Worm (Caenorhabditis elegans): ENCODE measurements around the gene F42C5.5.

Gene F42C5.5

ce11 chrIV:7319931-7320435, 26.0 kb upstream of the F42C5.5 start:
- peak; percentile 91 for TF ChIP-seq dox-1 (GFP tag; IDR thresholded peaks at IDR 0.05)
- TF ChIP-seq Y53G8AR.9 (GFP tag; conservative IDR thresholded peaks at IDR 0.05): no peak
- peak; percentile 50 for TF ChIP-seq tbp1 (GFP tag; optimal IDR thresholded peaks at IDR 0.05)
- TF ChIP-seq pbrm-1 (GFP tag; IDR thresholded peaks at IDR 0.05): peak; percentile 63; the same call in 1 of the 2 replicates
- TF ChIP-seq mel-28 (tag; optimal IDR thresholded peaks at IDR 0.05; ENCODE audit: borderline replicate concordance): no peak
- TF ChIP-seq lsy-27 (tag; optimal IDR thresholded peaks at IDR 0.05; ENCODE audit: borderline replicate concordance, insufficient read depth): no peak
- TF ChIP-seq nfyb-1 (GFP tag; IDR thresholded peaks at IDR 0.05): peak; percentile 80; the same call in 1 of the 2 replicates
- TF ChIP-seq rec-8 (tag; optimal IDR thresholded peaks at IDR 0.05): no peak
- no peak for TF ChIP-seq bed-2 (GFP tag; IDR thresholded peaks at IDR 0.05)
- TF ChIP-seq lir-1 (GFP tag; conservative IDR thresholded peaks at IDR 0.05): no peak
- peak; percentile 92 for TF ChIP-seq nhr-80 (tag; optimal IDR thresholded peaks at IDR 0.05)
- no peak for TF ChIP-seq cebp-1 (GFP tag; IDR thresholded peaks at IDR 0.05)
- peak; percentile 85 for TF ChIP-seq cebp-1 (tag; optimal IDR thresholded peaks at IDR 0.05)
- TF ChIP-seq zfh-2 (GFP tag; conservative IDR thresholded peaks at IDR 0.05): peak; percentile 99
- TF ChIP-seq nhr-179 (tag; optimal IDR thresholded peaks at IDR 0.05): no peak
- TF ChIP-seq nhr-27 (tag; optimal IDR thresholded peaks at IDR 0.05): no peak
- peak; percentile 5 for TF ChIP-seq snpc-4 (GFP tag; optimal IDR thresholded peaks at IDR 0.05)
- peak in 3 of 4 experiments; percentile 44 to 77 (median 66) for TF ChIP-seq snpc-4 (tag; optimal IDR thresholded peaks at IDR 0.05)
- no peak for TF ChIP-seq ceh-58 (GFP tag; IDR thresholded peaks at IDR 0.05)
- TF ChIP-seq F22D6.2 (tag; optimal IDR thresholded peaks at IDR 0.05): peak; percentile 29
- TF ChIP-seq somi-1 (GFP tag; optimal IDR thresholded peaks at IDR 0.05): peak; percentile 86
- no peak for TF ChIP-seq bed-1 (GFP tag; IDR thresholded peaks at IDR 0.05)
- no peak for TF ChIP-seq rpc-1 (optimal IDR thresholded peaks at IDR 0.05)
- TF ChIP-seq rpc-1 (tag; optimal IDR thresholded peaks at IDR 0.05): no peak
- TF ChIP-seq sdz-38 (tag; optimal IDR thresholded peaks at IDR 0.05): no peak
- peak; percentile 12 for TF ChIP-seq tlf-1 (GFP tag; optimal IDR thresholded peaks at IDR 0.05)
- TF ChIP-seq hmg-1.2 (GFP tag; IDR thresholded peaks at IDR 0.05): peak; percentile 97
- peak; percentile 87 for TF ChIP-seq B0336.3 (GFP tag; IDR thresholded peaks at IDR 0.05)
- peak; percentile 27 for TF ChIP-seq atf-7 (tag; optimal IDR thresholded peaks at IDR 0.05)
- peak; percentile 19 for TF ChIP-seq nhr-90 (tag; optimal IDR thresholded peaks at IDR 0.05)
- peak; percentile 4 for TF ChIP-seq lin-54 (GFP tag; optimal IDR thresholded peaks at IDR 0.05)
- no peak for TF ChIP-seq xnd-1 (tag; optimal IDR thresholded peaks at IDR 0.05)
- no peak for TF ChIP-seq D2030.7 (GFP tag; IDR thresholded peaks at IDR 0.05)
- no peak for TF ChIP-seq efl-1 (GFP tag; optimal IDR thresholded peaks at IDR 0.05)
- TF ChIP-seq lin-40 (tag; optimal IDR thresholded peaks at IDR 0.05): peak; percentile 87
- TF ChIP-seq mcd-1 (GFP tag; IDR thresholded peaks at IDR 0.05): peak; percentile 70
- peak; percentile 53 for TF ChIP-seq ztf-26 (tag; optimal IDR thresholded peaks at IDR 0.05)
- TF ChIP-seq ceh-27 (GFP tag; optimal IDR thresholded peaks at IDR 0.05): peak; percentile 8
- no peak for TF ChIP-seq aptf-2 (GFP tag; conservative IDR thresholded peaks at IDR 0.05)
- TF ChIP-seq lsl-1 (GFP tag; optimal IDR thresholded peaks at IDR 0.05): no peak
- no peak for TF ChIP-seq attf-3 (GFP tag; conservative IDR thresholded peaks at IDR 0.05)
- TF ChIP-seq cebp-2 (GFP tag; IDR thresholded peaks at IDR 0.05): no peak
- peak; percentile 88 for TF ChIP-seq attf-5 (GFP tag; optimal IDR thresholded peaks at IDR 0.05)
- TF ChIP-seq B0261.1 (tag; optimal IDR thresholded peaks at IDR 0.05): no peak
- TF ChIP-seq lag-1 (GFP tag; IDR thresholded peaks at IDR 0.05): no peak
- no peak for TF ChIP-seq attf-6 (GFP tag; IDR thresholded peaks at IDR 0.05)
- TF ChIP-seq F57A8.1 (GFP tag; optimal IDR thresholded peaks at IDR 0.05): no peak
- TF ChIP-seq zim-3 (tag; optimal IDR thresholded peaks at IDR 0.05): no peak
- no peak for TF ChIP-seq ccch-3 (GFP tag; optimal IDR thresholded peaks at IDR 0.05)
- no peak for TF ChIP-seq Y79H2A.3 (GFP tag; conservative IDR thresholded peaks at IDR 0.05)

Data from whole organism, young adult.